Worm (Caenorhabditis elegans) whole organism, mixed stage, embryonic: Measurements from ENCODE around the gene F41E6.15.
A peak's percentile ranks its signal among the peaks of the same experiment; 100 is the strongest.

ENCODE experiments used
- blmp-1 ChIP-seq: fragments of 150-350 bp; optimal IDR thresholded peaks from 2 replicates; lab custom pipeline; 2014; ENCODE audit warnings: missing biosample characterization, missing genetic modification characterization
- ceh-39 ChIP-seq: fragments of 150-350 bp; optimal IDR thresholded peaks from 2 replicates; lab custom pipeline; 2014; ENCODE audit warnings: missing biosample characterization, missing genetic modification characterization
- ceh-83 ChIP-seq: fragments of 200-800 bp; sonication (Bioruptor generic); optimal IDR thresholded peaks from 2 replicates; lab custom pipeline; 2018; ENCODE audit warnings: mild to moderate bottlenecking, missing genetic modification characterization, missing compliant biosample characterization
- ces-1 ChIP-seq: fragments of 150-350 bp; optimal IDR thresholded peaks from 2 replicates; lab custom pipeline; 2014; ENCODE audit warnings: missing biosample characterization, missing genetic modification reagents, missing genetic modification characterization
- cnd-1 ChIP-seq: fragments of 200-800 bp; sonication (Bioruptor generic); optimal IDR thresholded peaks from 2 replicates; lab custom pipeline; 2018; ENCODE audit warnings: mild to moderate bottlenecking, missing genetic modification characterization, missing compliant biosample characterization
- drap-1 ChIP-seq: fragments of 200-800 bp; sonication (Bioruptor generic); optimal IDR thresholded peaks from 3 replicates; lab custom pipeline; 2018; ENCODE audit warnings: mild to moderate bottlenecking, missing genetic modification characterization, missing compliant biosample characterization
- elt-1 ChIP-seq: sonication (generic microtip); optimal IDR thresholded peaks from 2 replicates; lab custom pipeline; 2017; ENCODE audit warnings: missing genetic modification characterization, mild to moderate bottlenecking, missing compliant biosample characterization, antibody characterized with exemption, moderate library complexity, borderline replicate concordance; ENCODE audit not compliant: insufficient read depth
- flh-1 ChIP-seq: fragments of 200-800 bp; sonication (Bioruptor generic); optimal IDR thresholded peaks from 2 replicates; lab custom pipeline; 2018; ENCODE audit warnings: mild to moderate bottlenecking, missing genetic modification characterization, moderate library complexity, missing compliant biosample characterization
- ham-2 ChIP-seq: fragments of 200-800 bp; sonication (Bioruptor generic); optimal IDR thresholded peaks from 2 replicates; lab custom pipeline; 2018; ENCODE audit warnings: mild to moderate bottlenecking, missing genetic modification characterization, missing compliant biosample characterization
- hlh-1 ChIP-seq: fragments of 150-350 bp; optimal IDR thresholded peaks from 2 replicates; lab custom pipeline; 2014; ENCODE audit warnings: missing biosample characterization, missing genetic modification reagents, missing genetic modification characterization
- lin-13 ChIP-seq: fragments of 150-350 bp; optimal IDR thresholded peaks from 2 replicates; lab custom pipeline; 2014; ENCODE audit warnings: missing biosample characterization, missing genetic modification characterization
- lin-32 ChIP-seq: fragments of 200-800 bp; sonication (Bioruptor generic); optimal IDR thresholded peaks from 2 replicates; lab custom pipeline; 2018; ENCODE audit warnings: mild to moderate bottlenecking, missing genetic modification characterization, missing compliant biosample characterization
- lsy-2 ChIP-seq: fragments of 150-350 bp; optimal IDR thresholded peaks from 2 replicates; lab custom pipeline; 2014; ENCODE audit warnings: missing biosample characterization, missing genetic modification characterization
- mep-1 ChIP-seq: fragments of 150-350 bp; optimal IDR thresholded peaks from 2 replicates; lab custom pipeline; 2017; ENCODE audit warnings: missing biosample characterization, missing genetic modification reagents, missing genetic modification characterization, inconsistent platforms
- mls-2 ChIP-seq: sonication (generic microtip); optimal IDR thresholded peaks from 2 replicates; lab custom pipeline; 2016; ENCODE audit warnings: mild to moderate bottlenecking, missing genetic modification characterization, moderate library complexity, missing compliant biosample characterization
- nhr-12 ChIP-seq: fragments of 150-350 bp; optimal IDR thresholded peaks from 2 replicates; lab custom pipeline; 2014; ENCODE audit warnings: missing biosample characterization, missing genetic modification characterization
- nhr-2 ChIP-seq: fragments of 150-350 bp; optimal IDR thresholded peaks from 2 replicates; lab custom pipeline; 2014; ENCODE audit warnings: missing biosample characterization, missing genetic modification characterization
- nhr-237 ChIP-seq: fragments of 150-350 bp; optimal IDR thresholded peaks from 2 replicates; lab custom pipeline; 2014; ENCODE audit warnings: missing biosample characterization, missing genetic modification characterization
- nhr-28 ChIP-seq: fragments of 150-350 bp; optimal IDR thresholded peaks from 2 replicates; lab custom pipeline; 2014; ENCODE audit warnings: missing biosample characterization, missing genetic modification characterization
- nhr-76 ChIP-seq: sonication (generic microtip); optimal IDR thresholded peaks from 2 replicates; lab custom pipeline; 2017; ENCODE audit warnings: missing biosample characterization, missing genetic modification characterization
- pha-4 ChIP-seq: fragments of 150-350 bp; optimal IDR thresholded peaks from 2 replicates; lab custom pipeline; 2018; ENCODE audit warnings: missing biosample characterization, missing genetic modification reagents, missing genetic modification characterization
- sptf-1 ChIP-seq: sonication (generic microtip); optimal IDR thresholded peaks from 2 replicates; lab custom pipeline; 2017; ENCODE audit warnings: mild to moderate bottlenecking, missing genetic modification characterization, moderate library complexity, missing compliant biosample characterization
- unc-120 ChIP-seq: sonication (generic microtip); optimal IDR thresholded peaks from 2 replicates; lab custom pipeline; 2017; ENCODE audit warnings: missing genetic modification characterization, missing compliant biosample characterization; ENCODE audit not compliant: poor library complexity, severe bottlenecking
- unc-39 ChIP-seq: fragments of 150-350 bp; optimal IDR thresholded peaks from 2 replicates; lab custom pipeline; 2014; ENCODE audit warnings: missing biosample characterization, missing genetic modification characterization
- unc-62 ChIP-seq: fragments of 150-350 bp; optimal IDR thresholded peaks from 2 replicates; lab custom pipeline; 2014; ENCODE audit warnings: missing biosample characterization, missing genetic modification reagents, missing genetic modification characterization
- ztf-11 ChIP-seq: fragments of 150-350 bp; optimal IDR thresholded peaks from 2 replicates; lab custom pipeline; 2014; ENCODE audit warnings: missing biosample characterization, missing genetic modification characterization

Gene F41E6.15

ce11 chrV:8569172-8569571 is 33.4 kb downstream of the F41E6.15 start:
- TF ChIP-seq unc-120 (no peak), nhr-12 (no peak), ces-1 (no peak), ceh-39 (tag; lab: Kevin White, UChicago) (no peak), nhr-237 (no peak), blmp-1 (no peak), hlh-1 (tag; lab: Kevin White, UChicago) (no peak), ceh-83 (GFP tag; lab: Kevin White, UChicago) (no peak), lin-13 (tag; lab: Kevin White, UChicago) (no peak)

DNA sequence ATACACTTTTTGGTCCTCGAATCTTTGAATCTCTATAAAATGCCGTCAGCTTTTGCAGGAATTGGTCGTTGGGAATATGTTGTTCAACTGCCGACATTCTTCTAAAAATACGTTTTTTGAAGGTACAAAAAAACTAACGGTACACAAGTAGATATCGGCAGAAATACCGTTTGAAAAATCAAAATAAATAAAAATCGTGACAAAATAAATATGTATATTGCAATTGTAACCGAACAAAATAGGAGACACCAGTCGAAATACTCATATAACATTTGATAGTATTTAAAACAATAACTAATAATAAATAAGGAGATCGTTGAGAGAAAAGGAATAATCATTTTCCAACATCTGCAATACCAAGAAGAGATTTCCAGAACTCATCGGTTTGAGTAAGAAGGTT is 37.5 kb downstream of the F41E6.15 start, which contains the start of gene F25G6.8:
F25G6.8 (minus strand) TSS at position 101 of the 400 bp plus-strand sequence.
- TF ChIP-seq ceh-39 (tag; lab: Kevin White, UChicago) (no peak), hlh-1 (tag; lab: Kevin White, UChicago) (no peak), lin-32 (GFP tag; lab: Kevin White, UChicago) (no peak), nhr-28 (tag; lab: Kevin White, UChicago) (no peak), nhr-76 (tag; lab: Kevin White, UChicago) (no peak), mls-2 (tag; lab: Kevin White, UChicago) (no peak), ces-1 (no peak), flh-1 (GFP tag; lab: Kevin White, UChicago) (no peak), pha-4 (tag; lab: Kevin White, UChicago) (no peak), elt-1 (tag; lab: Kevin White, UChicago) (no peak), mep-1 (tag; lab: Kevin White, UChicago) (no peak), drap-1 (GFP tag; lab: Kevin White, UChicago) (no peak), cnd-1 (tag; lab: Kevin White, UChicago) (no peak), unc-120 (no peak), nhr-237 (no peak), ceh-83 (GFP tag; lab: Kevin White, UChicago) (no peak), lsy-2 (tag; lab: Kevin White, UChicago) (no peak), unc-62 (no peak), nhr-2 (tag; lab: Kevin White, UChicago) (no peak)

DNA sequence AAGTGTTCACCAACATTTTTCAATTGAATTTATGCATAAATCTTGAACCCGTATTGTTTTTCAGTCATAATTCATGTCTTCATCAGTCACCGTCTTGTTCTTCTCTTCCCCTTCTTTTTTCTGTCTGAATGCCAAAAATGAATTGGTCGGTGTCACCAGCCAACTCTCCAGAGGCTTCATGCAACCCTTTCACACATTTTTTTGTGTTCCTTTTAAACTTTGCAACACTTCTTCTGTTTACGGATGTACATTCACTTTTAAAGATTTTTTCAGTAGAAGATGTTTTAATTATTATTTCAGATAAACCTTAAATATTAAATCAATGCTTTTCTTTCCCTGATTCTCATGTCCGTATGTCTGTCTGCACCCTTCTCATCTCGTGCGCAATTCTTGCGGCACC is 41.6 kb downstream of the F41E6.15 start, which contains the start of gene acr-16:
acr-16 (plus strand) TSS at position 301 of the 400 bp plus-strand sequence.
- no peak for TF ChIP-seq unc-120
- TF ChIP-seq ham-2 (GFP tag; lab: Kevin White, UChicago): no peak
- no peak for TF ChIP-seq pha-4 (tag; lab: Kevin White, UChicago)
- no peak for TF ChIP-seq lsy-2 (tag; lab: Kevin White, UChicago)
- TF ChIP-seq sptf-1: no peak
- no peak for TF ChIP-seq mep-1 (tag; lab: Kevin White, UChicago)
- TF ChIP-seq ceh-39 (tag; lab: Kevin White, UChicago): no peak

DNA sequence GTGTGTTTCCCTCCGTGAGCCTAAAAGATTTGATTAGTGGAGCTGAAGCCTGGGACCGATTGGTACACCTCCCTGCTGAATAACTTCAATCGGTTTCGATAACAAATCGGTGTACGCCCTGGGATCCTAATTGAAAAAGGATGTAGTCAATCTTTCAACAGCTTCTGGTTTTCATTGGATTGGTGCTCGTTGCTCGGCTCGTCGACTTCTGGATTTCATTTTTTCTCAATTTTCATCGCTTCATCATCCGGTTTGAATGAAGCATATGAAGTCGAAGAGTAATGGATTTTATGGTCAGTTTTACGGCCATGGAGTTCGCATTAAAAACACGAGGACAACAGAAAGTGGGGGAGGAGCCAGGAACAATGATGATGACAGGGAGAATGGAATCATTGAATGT is 46.6 kb downstream of the F41E6.15 start:
- no peak for TF ChIP-seq unc-39 (tag; lab: Kevin White, UChicago)
- no peak for TF ChIP-seq ces-1
- TF ChIP-seq elt-1 (tag; lab: Kevin White, UChicago): no peak
- no peak for TF ChIP-seq nhr-76 (tag; lab: Kevin White, UChicago)
- TF ChIP-seq mep-1 (tag; lab: Kevin White, UChicago): no peak
- TF ChIP-seq ztf-11 (tag; lab: Kevin White, UChicago): no peak
- no peak for TF ChIP-seq unc-120
- TF ChIP-seq mls-2 (tag; lab: Kevin White, UChicago): no peak

- TF ChIP-seq hlh-1 (tag; lab: Kevin White, UChicago) (peak; percentile 56), mls-2 (tag; lab: Kevin White, UChicago) (no peak)
These were observed 50.1 kb downstream of the F41E6.15 start, which contains the start of gene acr-15 for ce11 chrV:8552460-8552859. Gene acr-15 (plus strand): TSS chrV:8552695.
